Fruit fly (Drosophila melanogaster) whole organism: ENCODE measurements around the gene Dscam2.

Source experiments
- CG8478 ChIP-seq: fragments of >200 bp; optimal IDR thresholded peaks from 2 replicates; lab custom pipeline; 2018; ENCODE audit warnings: inconsistent platforms
- Dll ChIP-seq: fragments of >200 bp; optimal IDR thresholded peaks from 2 replicates; lab custom pipeline; 2017
- EcR ChIP-seq, 2 experiments: fragments of >200 bp; optimal IDR thresholded peaks; 2 replicates each; lab custom pipeline; 2017; ENCODE audit warnings: missing biosample characterization in 2 of 2, missing genetic modification characterization in 2 of 2, missing genetic modification reagents in 2 of 2
- pan ChIP-seq: fragments of >200 bp; optimal IDR thresholded peaks from 2 replicates; lab custom pipeline; 2017
- psq ChIP-seq: fragments of >200 bp; optimal IDR thresholded peaks from 2 replicates; lab custom pipeline; 2017
- usp ChIP-seq: fragments of >200 bp; optimal IDR thresholded peaks from 2 replicates; lab custom pipeline; 2017; ENCODE audit warnings: missing biosample characterization, missing genetic modification characterization, mixed read lengths

Dscam2 gene

dm6 chr3L:7189668-7190200 is at the start of gene Dscam2:
Gene Dscam2, minus strand, starts transcription at chr3L:7189931.
- TF ChIP-seq EcR (GFP tag; optimal IDR thresholded peaks at IDR 0.05; lab: Kevin White, UChicago) (no peak), psq (lab: Kevin White, UChicago) (no peak), usp (GFP tag; lab: Kevin White, UChicago) (no peak), Dll (lab: Kevin White, UChicago) (no peak), pan (no peak)

DNA sequence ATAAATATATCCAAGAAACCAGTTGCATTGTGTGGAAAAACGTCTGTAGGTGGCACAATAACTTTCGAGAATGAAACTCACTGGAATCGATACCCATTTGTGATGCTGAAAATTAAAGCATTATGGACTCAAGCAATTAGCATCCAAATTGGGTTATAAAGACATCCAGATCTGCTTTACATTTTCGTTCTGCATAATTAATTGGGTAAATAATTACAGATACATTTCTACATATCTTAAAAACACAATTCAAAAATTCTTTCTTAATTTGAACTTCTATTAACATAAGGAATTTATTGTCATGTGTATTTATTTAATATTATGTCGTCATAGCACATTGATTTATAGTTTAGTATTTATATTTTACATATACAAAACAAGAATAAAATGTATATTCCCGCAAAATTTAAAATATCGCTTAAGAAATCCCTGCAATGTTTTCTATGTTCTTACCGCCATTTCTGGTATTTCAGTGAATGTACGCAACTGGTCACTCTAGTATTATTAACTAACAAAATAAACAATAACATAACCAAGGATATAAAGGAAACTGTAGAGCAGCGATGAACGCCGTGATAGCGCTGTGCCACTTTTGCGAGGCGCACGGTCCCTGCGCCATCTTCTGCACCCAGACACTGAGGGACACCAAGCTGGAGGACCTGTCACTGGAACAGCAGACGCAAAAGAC is 48.5 kb upstream of the Dscam2 start, which contains the start of the genes CG14829 and BHD:
CG14829 (minus strand) TSS at position 51 of the 688 bp plus-strand sequence.
BHD (plus strand) TSS at position 471 of the 688 bp plus-strand sequence.
- TF ChIP-seq Dll (lab: Kevin White, UChicago) (no peak), EcR (GFP tag; optimal IDR thresholded peaks at IDR 0.05; lab: Kevin White, UChicago) (no peak), psq (lab: Kevin White, UChicago) (no peak), CG8478 (lab: Kevin White, UChicago) (no peak), pan (no peak), usp (GFP tag; lab: Kevin White, UChicago) (no peak)

- TF ChIP-seq CG8478 (lab: Kevin White, UChicago) (no peak), pan (no peak), psq (lab: Kevin White, UChicago) (no peak), EcR (GFP tag; optimal IDR thresholded peaks at IDR 0.05; lab: Kevin White, UChicago) (no peak), Dll (lab: Kevin White, UChicago) (no peak), usp (GFP tag; lab: Kevin White, UChicago) (no peak)
Observed at dm6 chr3L:7234212-7234611, 44.5 kb upstream of the Dscam2 start, which contains the start of gene CG14826. Gene CG14826, plus strand, starts transcription at chr3L:7234512.

DNA sequence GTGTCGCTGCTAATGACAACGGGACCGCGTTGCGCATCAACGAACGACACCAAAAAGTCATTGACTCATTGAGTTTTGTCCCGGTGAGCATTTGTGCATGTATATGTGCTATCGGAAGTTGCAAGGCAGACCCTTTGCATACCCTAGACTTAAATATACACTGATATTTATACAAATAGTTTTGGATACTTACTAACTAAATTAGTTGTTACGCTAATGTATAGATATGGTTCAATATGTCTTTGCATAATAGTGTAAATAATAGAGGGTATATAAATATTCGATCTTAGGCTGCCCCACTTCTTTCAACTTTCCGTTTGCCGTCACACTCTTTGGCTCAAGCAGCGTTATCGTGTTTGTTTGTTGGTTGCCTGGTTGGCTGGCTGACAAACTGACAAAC is 1.5 kb upstream of the Dscam2 start:
- TF ChIP-seq Dll (lab: Kevin White, UChicago) (no peak), pan (no peak), EcR (GFP tag; optimal IDR thresholded peaks at IDR 0.05; lab: Kevin White, UChicago) (no peak), CG8478 (lab: Kevin White, UChicago) (no peak), psq (lab: Kevin White, UChicago) (no peak), usp (GFP tag; lab: Kevin White, UChicago) (no peak)

DNA sequence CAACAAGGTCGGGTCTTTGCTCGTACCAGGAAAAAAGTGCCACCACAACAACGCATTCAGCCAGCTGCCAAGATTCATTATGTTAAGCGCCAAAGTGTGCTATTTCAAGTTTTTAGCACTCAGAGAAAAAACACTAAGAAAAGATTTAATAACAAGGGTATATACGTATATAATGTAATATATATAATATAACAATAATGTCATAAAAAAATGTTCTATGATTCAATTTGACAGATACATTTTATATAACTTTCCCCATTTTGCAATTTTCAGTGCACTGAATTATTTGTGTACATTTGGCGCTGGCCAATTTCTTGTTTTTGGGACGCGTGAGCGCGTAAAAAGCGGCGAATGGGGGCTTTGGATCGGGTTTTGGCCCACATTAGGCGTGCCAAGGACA is 766 bp upstream of the Dscam2 start:
- no peak for TF ChIP-seq CG8478 (lab: Kevin White, UChicago)
- TF ChIP-seq psq (lab: Kevin White, UChicago), result no peak
- no peak for TF ChIP-seq usp (GFP tag; lab: Kevin White, UChicago)
- TF ChIP-seq EcR (GFP tag; optimal IDR thresholded peaks at IDR 0.05; lab: Kevin White, UChicago), result no peak
- no peak for TF ChIP-seq pan
- TF ChIP-seq Dll (lab: Kevin White, UChicago), result no peak

- TF ChIP-seq Dll (lab: Kevin White, UChicago) (no peak), psq (lab: Kevin White, UChicago) (no peak), EcR (GFP tag; optimal IDR thresholded peaks at IDR 0.05; lab: Kevin White, UChicago) (no peak)
Observed at dm6 chr3L:7184739-7185488, 4.8 kb downstream of the Dscam2 start.

DNA sequence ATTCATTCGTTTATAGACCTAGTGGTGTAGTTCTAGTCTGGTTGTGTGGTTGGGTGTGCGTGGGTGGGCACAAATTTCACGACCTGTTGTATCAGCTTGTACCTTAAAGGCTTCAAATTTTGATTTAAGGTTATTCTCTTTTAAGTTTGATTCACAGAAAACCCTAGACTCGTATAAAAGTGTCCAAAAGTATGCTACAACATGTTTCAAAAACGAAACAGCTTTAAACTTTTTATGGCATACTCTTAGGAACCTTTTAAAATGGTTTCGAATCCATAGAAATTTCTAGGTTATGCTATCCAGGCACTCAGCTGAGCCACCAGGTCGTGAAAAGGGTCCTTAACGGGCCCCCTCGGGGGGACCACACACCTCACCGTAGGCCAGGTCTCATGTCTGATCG is 27.8 kb downstream of the Dscam2 start:
- TF ChIP-seq pan (no peak), usp (GFP tag; lab: Kevin White, UChicago) (no peak), Dll (lab: Kevin White, UChicago) (no peak), EcR (GFP tag; optimal IDR thresholded peaks at IDR 0.05; lab: Kevin White, UChicago) (no peak), psq (lab: Kevin White, UChicago) (no peak), CG8478 (lab: Kevin White, UChicago) (no peak)

DNA sequence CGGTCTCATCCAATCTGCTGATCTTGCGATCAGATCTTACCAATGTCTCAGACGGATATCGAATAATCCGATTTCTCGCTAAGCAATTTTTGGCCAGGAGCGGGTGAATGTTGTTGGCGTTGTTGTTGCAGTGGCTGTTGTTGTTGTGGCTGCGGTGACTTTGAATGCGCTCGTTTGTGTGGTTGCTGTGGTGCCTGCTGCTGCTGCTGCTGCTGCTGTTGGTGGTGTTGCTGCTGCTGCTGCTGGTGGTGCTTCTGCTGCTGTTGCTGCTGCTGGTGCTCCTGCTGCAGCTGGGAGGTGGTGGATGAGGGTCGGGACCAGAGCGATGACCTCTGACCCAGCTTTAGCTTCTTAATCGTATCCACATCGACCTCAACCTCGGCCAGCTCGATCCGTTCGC is 28.4 kb downstream of the Dscam2 start:
- TF ChIP-seq pan, result no peak
- TF ChIP-seq usp (GFP tag; lab: Kevin White, UChicago), result no peak
- TF ChIP-seq CG8478 (lab: Kevin White, UChicago), result no peak
- no peak for TF ChIP-seq EcR (GFP tag; optimal IDR thresholded peaks at IDR 0.05; lab: Kevin White, UChicago)
- no peak for TF ChIP-seq psq (lab: Kevin White, UChicago)
- TF ChIP-seq Dll (lab: Kevin White, UChicago), result no peak

- no peak for TF ChIP-seq pan
- no peak for TF ChIP-seq psq (lab: Kevin White, UChicago)
- TF ChIP-seq CG8478 (lab: Kevin White, UChicago), result no peak
- TF ChIP-seq usp (GFP tag; lab: Kevin White, UChicago), result no peak
- TF ChIP-seq EcR (GFP tag; optimal IDR thresholded peaks at IDR 0.05; lab: Kevin White, UChicago), result no peak
- no peak for TF ChIP-seq Dll (lab: Kevin White, UChicago)
Observed at dm6 chr3L:7157713-7158112, 32.0 kb downstream of the Dscam2 start, which contains the start of gene CG8620. Gene CG8620, plus strand, starts transcription at chr3L:7158099.

DNA sequence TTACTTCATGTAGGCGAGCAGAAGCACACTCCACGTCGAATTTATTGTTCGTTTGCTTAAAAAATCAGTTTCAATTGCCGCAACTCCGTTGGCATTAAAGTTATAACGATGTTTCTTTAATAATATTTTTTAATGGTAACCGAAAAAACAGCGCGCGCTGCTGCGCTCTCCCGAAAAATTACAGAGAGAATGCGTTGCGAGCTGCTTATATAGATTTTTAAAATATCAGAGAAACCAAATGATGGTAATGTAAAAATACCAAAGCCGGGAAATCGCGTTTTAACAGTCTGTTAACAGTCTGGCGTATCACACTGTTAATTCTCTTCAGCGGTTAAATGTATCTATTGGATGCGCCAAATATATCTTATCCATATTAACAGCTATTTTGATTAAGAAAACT is 32.8 kb downstream of the Dscam2 start, which contains the start of gene corn:
corn (minus strand) TSS at position 184 of the 400 bp plus-strand sequence.
- TF ChIP-seq Dll (lab: Kevin White, UChicago) (no peak), CG8478 (lab: Kevin White, UChicago) (no peak), psq (lab: Kevin White, UChicago) (no peak), usp (GFP tag; lab: Kevin White, UChicago) (no peak), EcR (GFP tag; optimal IDR thresholded peaks at IDR 0.05; lab: Kevin White, UChicago) (no peak), pan (no peak)

DNA sequence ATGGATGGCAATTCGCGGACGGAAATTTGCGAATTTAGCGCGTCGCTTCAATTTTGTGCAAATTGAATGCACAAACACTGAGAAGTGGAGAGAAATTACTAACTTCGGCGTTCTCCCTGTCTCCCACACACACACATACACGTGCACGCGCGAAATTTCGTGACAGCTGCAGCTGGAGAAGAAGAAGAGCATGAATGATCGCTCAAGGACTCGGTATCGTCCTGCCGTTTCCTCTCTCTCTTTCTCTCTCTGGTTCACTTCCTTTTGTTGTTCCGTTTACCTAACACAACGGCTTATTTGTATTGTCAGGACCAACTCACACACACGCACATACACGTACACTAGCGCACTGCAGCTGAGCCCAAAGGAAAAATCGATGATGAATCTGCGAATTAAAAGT is 33.5 kb downstream of the Dscam2 start:
- TF ChIP-seq Dll (lab: Kevin White, UChicago) (no peak), EcR (GFP tag; optimal IDR thresholded peaks at IDR 0.05; lab: Kevin White, UChicago) (no peak), usp (GFP tag; lab: Kevin White, UChicago) (no peak), pan (no peak), psq (lab: Kevin White, UChicago) (no peak), CG8478 (lab: Kevin White, UChicago) (no peak)
